Worm (Caenorhabditis elegans) whole organism, young adult: Measurements from ENCODE around the gene nspc-9.
A peak's percentile ranks its signal among the peaks of the same experiment; 100 is the strongest.

ENCODE experiments used
- B0035.1 ChIP-seq: sonication (generic microtip); optimal IDR thresholded peaks from 2 replicates; lab custom pipeline; 2016; ENCODE audit warnings: missing genetic modification characterization, mild to moderate bottlenecking, missing compliant biosample characterization, missing genotype, missing genetic modification reagents
- B0261.1 ChIP-seq: sonication (generic microtip); optimal IDR thresholded peaks from 2 replicates; lab custom pipeline; 2016; ENCODE audit warnings: mild to moderate bottlenecking, missing genetic modification characterization, moderate library complexity, missing compliant biosample characterization
- B0336.3 ChIP-seq: fragments of 200-800 bp; sonication (Bioruptor generic); IDR thresholded peaks from 2 replicates; pipeline ENCODE4 v1.3.6; 2022; ENCODE audit warnings: missing genetic modification characterization, missing compliant biosample characterization
- C06A6.2 ChIP-seq: fragments of 200-800 bp; sonication (Bioruptor generic); conservative IDR thresholded peaks from 2 replicates; pipeline ENCODE4 v1.3.6; 2022; ENCODE audit warnings: missing genetic modification characterization, missing compliant biosample characterization
- C17E4.6 ChIP-seq: fragments of 200-800 bp; sonication (Bioruptor generic); IDR thresholded peaks from 2 replicates; pipeline ENCODE4 v1.3.6; 2022; ENCODE audit warnings: missing genetic modification reagents, missing genetic modification characterization, missing compliant biosample characterization
- D2030.7 ChIP-seq: fragments of 200-800 bp; sonication (Bioruptor generic); IDR thresholded peaks from 2 replicates; pipeline ENCODE4 v1.3.6; 2022; ENCODE audit warnings: missing genetic modification reagents, missing genetic modification characterization, missing compliant biosample characterization
- F10E7.11 ChIP-seq: sonication (generic microtip); optimal IDR thresholded peaks from 2 replicates; lab custom pipeline; 2017; ENCODE audit warnings: mild to moderate bottlenecking, missing genetic modification characterization, moderate library complexity, missing compliant biosample characterization
- F33H1.4 ChIP-seq: fragments of 200-800 bp; sonication (Bioruptor generic); IDR thresholded peaks from 2 replicates; pipeline ENCODE4 v1.3.6; 2022; ENCODE audit warnings: missing genetic modification reagents, missing genetic modification characterization, missing compliant biosample characterization
- F57C9.4 ChIP-seq: sonication (generic microtip); optimal IDR thresholded peaks from 2 replicates; lab custom pipeline; 2017; ENCODE audit warnings: mild to moderate bottlenecking, missing genetic modification characterization, missing compliant biosample characterization
- K12H6.12 ChIP-seq: fragments of 200-800 bp; sonication (Bioruptor generic); optimal IDR thresholded peaks from 2 replicates; lab custom pipeline; 2018; ENCODE audit warnings: mild to moderate bottlenecking, missing genetic modification characterization, missing compliant biosample characterization
- Y53F4B.3 ChIP-seq: fragments of 200-800 bp; sonication (Bioruptor generic); IDR thresholded peaks from 2 replicates; pipeline ENCODE4 v1.3.6; 2022; ENCODE audit warnings: missing genetic modification reagents, missing genetic modification characterization, missing compliant biosample characterization
- Y67H2A.10 ChIP-seq: fragments of 200-800 bp; sonication (Bioruptor generic); conservative IDR thresholded peaks from 2 replicates; pipeline ENCODE4 v1.3.6; 2022; ENCODE audit warnings: missing genetic modification reagents, missing genetic modification characterization, missing compliant biosample characterization
- Y95B8A.8 ChIP-seq: fragments of 200-800 bp; sonication (Bioruptor generic); IDR thresholded peaks from 2 replicates; pipeline ENCODE4 v1.3.6; 2022; ENCODE audit warnings: missing genetic modification reagents, missing genetic modification characterization, missing compliant biosample characterization
- bed-1 ChIP-seq: fragments of 200-800 bp; sonication (Bioruptor generic); IDR thresholded peaks from 2 replicates; pipeline ENCODE4 v1.3.6; 2022; ENCODE audit warnings: missing genetic modification reagents, missing genetic modification characterization, missing compliant biosample characterization
- ccch-3 ChIP-seq: fragments of 200-800 bp; sonication (Bioruptor generic); optimal IDR thresholded peaks from 2 replicates; lab custom pipeline; 2018; ENCODE audit warnings: mild to moderate bottlenecking, missing genetic modification characterization, missing compliant biosample characterization
- cebp-1 ChIP-seq, 2 experiments: fragments of 200-800 bp in 1 of 2; sonication (Bioruptor generic) in 1 of 2; sonication (generic microtip) in 1 of 2; IDR thresholded peaks in 1 of 2; optimal IDR thresholded peaks in 1 of 2; 2 replicates each; pipeline versions ENCODE4 v1.3.6 to Lab custom; 2017 to 2022; ENCODE audit warnings: missing compliant biosample characterization in 2 of 2, missing genetic modification characterization in 2 of 2, mild to moderate bottlenecking in 1 of 2, missing genetic modification reagents in 1 of 2, moderate library complexity in 1 of 2
- ceh-27 ChIP-seq: fragments of 200-800 bp; sonication (Bioruptor generic); optimal IDR thresholded peaks from 2 replicates; lab custom pipeline; 2018; ENCODE audit warnings: mild to moderate bottlenecking, missing genetic modification characterization, moderate library complexity, missing compliant biosample characterization
- ceh-79 ChIP-seq: sonication (generic microtip); optimal IDR thresholded peaks from 2 replicates; lab custom pipeline; 2017; ENCODE audit warnings: mild to moderate bottlenecking, missing genetic modification characterization, missing compliant biosample characterization
- ceh-91 ChIP-seq: fragments of 200-800 bp; sonication (Bioruptor generic); IDR thresholded peaks from 2 replicates; pipeline ENCODE4 v1.3.6; 2022; ENCODE audit warnings: missing genetic modification reagents, missing genetic modification characterization, missing compliant biosample characterization
- dpff-1 ChIP-seq: sonication (generic microtip); optimal IDR thresholded peaks from 2 replicates; lab custom pipeline; 2017; ENCODE audit warnings: mild to moderate bottlenecking, missing genetic modification characterization, missing compliant biosample characterization
- efl-1 ChIP-seq: fragments of 150-350 bp; optimal IDR thresholded peaks from 2 replicates; lab custom pipeline; 2014; ENCODE audit warnings: missing biosample characterization, missing genetic modification reagents, missing genetic modification characterization
- egl-18 ChIP-seq: fragments of 200-800 bp; sonication (Bioruptor generic); IDR thresholded peaks from 2 replicates; pipeline ENCODE4 v1.3.6; 2022; ENCODE audit warnings: missing genetic modification reagents, missing genetic modification characterization, missing compliant biosample characterization
- egl-44 ChIP-seq: fragments of 200-800 bp; sonication (Bioruptor generic); IDR thresholded peaks from 2 replicates; pipeline ENCODE4 v1.3.6; 2022; ENCODE audit warnings: missing genetic modification reagents, missing genetic modification characterization, missing compliant biosample characterization
- ets-4 ChIP-seq: fragments of 200-800 bp; sonication (Bioruptor generic); optimal IDR thresholded peaks from 2 replicates; lab custom pipeline; 2018; ENCODE audit warnings: mild to moderate bottlenecking, missing genetic modification characterization, missing compliant biosample characterization
- fkh-3 ChIP-seq: sonication (generic microtip); optimal IDR thresholded peaks from 2 replicates; lab custom pipeline; 2016; ENCODE audit warnings: mild to moderate bottlenecking, missing genetic modification characterization, missing compliant biosample characterization
- gei-17 ChIP-seq: fragments of 200-800 bp; sonication (Bioruptor generic); optimal IDR thresholded peaks from 2 replicates; lab custom pipeline; 2018; ENCODE audit warnings: mild to moderate bottlenecking, missing genetic modification characterization, missing compliant biosample characterization
- him-1 ChIP-seq: sonication (generic microtip); optimal IDR thresholded peaks from 2 replicates; lab custom pipeline; 2016; ENCODE audit warnings: missing genotype, missing genetic modification reagents, missing genetic modification characterization, missing compliant biosample characterization
- hmg-1.2 ChIP-seq: fragments of 200-800 bp; sonication (Bioruptor generic); IDR thresholded peaks from 2 replicates; pipeline ENCODE4 v1.3.6; 2022; ENCODE audit warnings: missing genetic modification reagents, missing genetic modification characterization, missing compliant biosample characterization
- lag-1 ChIP-seq: fragments of 200-800 bp; sonication (Bioruptor generic); IDR thresholded peaks from 2 replicates; pipeline ENCODE4 v1.3.6; 2022; ENCODE audit warnings: missing genetic modification reagents, missing genetic modification characterization, missing compliant biosample characterization
- lin-26 ChIP-seq: fragments of 200-800 bp; sonication (Bioruptor generic); IDR thresholded peaks from 2 replicates; pipeline ENCODE4 v1.3.6; 2022; ENCODE audit warnings: missing genetic modification reagents, missing genetic modification characterization, missing compliant biosample characterization
- lin-35 ChIP-seq, 3 experiments: fragments of 150-350 bp in 2 of 3; sonication (generic microtip) in 1 of 3; optimal IDR thresholded peaks; 2 replicates each; lab custom pipeline; 2014 to 2018; ENCODE audit warnings: missing biosample characterization in 3 of 3, missing genetic modification characterization in 3 of 3, missing genetic modification reagents in 3 of 3
- lin-54 ChIP-seq: fragments of 200-800 bp; sonication (Bioruptor generic); optimal IDR thresholded peaks from 2 replicates; lab custom pipeline; 2018; ENCODE audit warnings: mild to moderate bottlenecking, missing genetic modification characterization, missing compliant biosample characterization
- madf-8 ChIP-seq: fragments of 200-800 bp; sonication (Bioruptor generic); conservative IDR thresholded peaks from 2 replicates; pipeline ENCODE4 v1.3.6; 2022; ENCODE audit warnings: missing genetic modification reagents, missing genetic modification characterization, missing compliant biosample characterization
- mxl-1 ChIP-seq: sonication (generic microtip); optimal IDR thresholded peaks from 2 replicates; lab custom pipeline; 2016; ENCODE audit warnings: missing genetic modification characterization, missing compliant biosample characterization
- nhr-90 ChIP-seq: sonication (generic microtip); optimal IDR thresholded peaks from 2 replicates; lab custom pipeline; 2016; ENCODE audit warnings: missing genotype, mild to moderate bottlenecking, missing genetic modification characterization, missing compliant biosample characterization
- repo-1 ChIP-seq: sonication (generic microtip); optimal IDR thresholded peaks from 2 replicates; lab custom pipeline; 2017; ENCODE audit warnings: mild to moderate bottlenecking, missing genetic modification characterization, missing compliant biosample characterization
- rpc-1 ChIP-seq, 2 experiments: fragments of 150-350 bp in 1 of 2; sonication (generic microtip) in 1 of 2; optimal IDR thresholded peaks; 2 replicates each; lab custom pipeline; 2014 to 2018; ENCODE audit warnings: missing biosample characterization in 1 of 2, missing genetic modification characterization in 1 of 2, missing genetic modification reagents in 1 of 2, missing genotype in 1 of 2
- sdz-38 ChIP-seq: sonication (generic microtip); optimal IDR thresholded peaks from 2 replicates; lab custom pipeline; 2016; ENCODE audit warnings: missing genotype, missing genetic modification characterization, missing compliant biosample characterization
- snpc-1.1 ChIP-seq: sonication (generic microtip); optimal IDR thresholded peaks from 2 replicates; lab custom pipeline; 2017; ENCODE audit warnings: missing genetic modification characterization, mild to moderate bottlenecking, missing compliant biosample characterization, antibody characterized with exemption, moderate library complexity, missing genotype, missing genetic modification reagents; ENCODE audit not compliant: insufficient read depth
- snpc-1.3 ChIP-seq: sonication (generic microtip); optimal IDR thresholded peaks from 2 replicates; lab custom pipeline; 2017; ENCODE audit warnings: missing genetic modification characterization, mild to moderate bottlenecking, missing compliant biosample characterization, antibody characterized with exemption, moderate library complexity, missing genotype, missing genetic modification reagents; ENCODE audit not compliant: insufficient read depth
- snpc-4 ChIP-seq, 5 experiments: fragments of 150-350 bp in 1 of 5; sonication (generic microtip) in 4 of 5; optimal IDR thresholded peaks; 2 replicates each; lab custom pipeline; 2014 to 2018; ENCODE audit warnings: missing genetic modification characterization in 5 of 5, missing biosample characterization in 3 of 5, antibody characterized with exemption in 2 of 5, mild to moderate bottlenecking in 2 of 5, missing compliant biosample characterization in 2 of 5, missing genotype in 2 of 5, moderate library complexity in 2 of 5, missing genetic modification reagents in 1 of 5
- sptf-2 ChIP-seq: fragments of 200-800 bp; sonication (Bioruptor generic); optimal IDR thresholded peaks from 2 replicates; lab custom pipeline; 2018; ENCODE audit warnings: mild to moderate bottlenecking, missing genetic modification characterization, missing compliant biosample characterization
- ztf-28 ChIP-seq: fragments of 200-800 bp; sonication (Bioruptor generic); IDR thresholded peaks from 2 replicates; pipeline ENCODE4 v1.3.6; 2022; ENCODE audit warnings: missing genetic modification reagents, missing genetic modification characterization, missing compliant biosample characterization
- ztf-3 ChIP-seq: fragments of 200-800 bp; sonication (Bioruptor generic); optimal IDR thresholded peaks from 2 replicates; lab custom pipeline; 2018; ENCODE audit warnings: mild to moderate bottlenecking, missing genetic modification characterization, missing compliant biosample characterization

The nspc-9 gene

DNA sequence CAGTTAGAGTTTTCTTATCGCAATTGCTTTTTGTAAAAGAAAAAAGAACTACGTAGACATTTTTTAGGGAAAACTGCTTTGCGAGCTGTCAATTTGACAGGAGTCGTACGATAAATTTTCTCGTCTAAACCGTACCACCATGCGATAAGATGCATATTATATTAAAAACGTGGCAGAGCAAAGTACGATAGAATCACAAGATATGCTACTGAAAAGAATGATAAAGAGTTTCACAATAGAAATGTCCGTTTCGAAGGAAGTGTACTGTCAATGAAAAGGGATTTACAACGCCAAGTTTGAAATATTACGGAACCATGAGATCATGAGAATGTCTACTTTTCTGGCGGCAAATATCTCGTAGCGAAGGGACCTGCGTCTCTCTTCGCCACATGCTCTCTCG lies 21.6 kb upstream of the nspc-9 start, which contains the start of gene F19H6.5:
TSS of gene F19H6.5 (minus strand) at position 101 of the 400 bp plus-strand sequence.
- TF ChIP-seq sdz-38 (tag; lab: Kevin White, UChicago) (no peak), cebp-1 (GFP tag; IDR thresholded peaks at IDR 0.05; lab: Robert Waterston, UW) (no peak), cebp-1 (tag; optimal IDR thresholded peaks at IDR 0.05; lab: Kevin White, UChicago) (no peak), egl-18 (GFP tag; lab: Robert Waterston, UW) (no peak), rpc-1 (optimal IDR thresholded peaks at IDR 0.05; lab: Kevin White, UChicago) (no peak), rpc-1 (tag; optimal IDR thresholded peaks at IDR 0.05; lab: Kevin White, UChicago) (no peak), hmg-1.2 (GFP tag; lab: Robert Waterston, UW) (peak; percentile 27; the same call in 1 of the 2 replicates)

DNA sequence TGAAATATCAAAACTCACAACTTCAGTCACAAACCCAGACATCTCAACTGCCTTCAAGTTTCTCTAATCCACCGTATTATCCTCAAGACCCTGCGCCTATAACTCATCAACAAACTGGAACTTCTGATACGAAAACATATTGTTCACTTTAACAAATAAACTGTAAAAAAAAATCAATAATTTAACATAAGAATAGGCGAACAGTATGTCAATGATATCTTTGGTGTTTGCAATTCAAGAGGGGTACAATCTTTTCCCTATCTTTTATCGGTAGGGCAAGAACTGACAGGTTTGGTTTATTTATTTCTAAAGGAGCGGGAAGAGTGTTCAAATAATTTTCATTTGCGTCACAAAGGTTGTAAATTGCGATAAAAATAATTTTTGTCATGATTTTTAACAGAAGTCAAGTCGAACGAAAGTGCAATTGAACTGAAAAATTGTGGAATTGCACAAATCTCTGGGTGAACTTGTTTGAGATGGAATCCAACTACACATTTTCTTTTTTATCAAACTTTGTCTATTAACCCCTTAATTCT lies 19.8 kb upstream of the nspc-9 start:
- TF ChIP-seq B0035.1 (tag; lab: Kevin White, UChicago) (peak; percentile 95), snpc-1.3 (tag; lab: Kevin White, UChicago) (no peak), lag-1 (GFP tag; lab: Robert Waterston, UW) (peak; percentile 84; the same call in 1 of the 2 replicates), lin-35 (GFP tag; optimal IDR thresholded peaks at IDR 0.05; lab: Kevin White, UChicago) (peak in 2 of 3 experiments; percentile 86 to 98), C17E4.6 (peak; percentile 77), K12H6.12 (tag; lab: Kevin White, UChicago) (peak; percentile 96), Y67H2A.10 (GFP tag; lab: Robert Waterston, UW) (no peak), Y95B8A.8 (no peak), F10E7.11 (tag; lab: Kevin White, UChicago) (peak; percentile 91), D2030.7 (no peak), lin-54 (GFP tag; lab: Kevin White, UChicago) (peak; percentile 88), sptf-2 (GFP tag; lab: Kevin White, UChicago) (peak; percentile 38), F33H1.4 (no peak), madf-8 (GFP tag; lab: Robert Waterston, UW) (no peak), Y53F4B.3 (GFP tag; lab: Robert Waterston, UW) (no peak), ceh-91 (GFP tag; lab: Robert Waterston, UW) (no peak), him-1 (tag; lab: Kevin White, UChicago) (no peak), egl-44 (GFP tag; lab: Robert Waterston, UW) (peak; percentile 87), B0261.1 (tag; lab: Kevin White, UChicago) (peak; percentile 62), ceh-79 (tag; lab: Kevin White, UChicago) (peak; percentile 86), efl-1 (no peak), fkh-3 (tag; lab: Kevin White, UChicago) (no peak), dpff-1 (tag; lab: Kevin White, UChicago) (peak; percentile 86), F57C9.4 (tag; lab: Kevin White, UChicago) (peak; percentile 71), C06A6.2 (GFP tag; lab: Robert Waterston, UW) (peak; percentile 95), ztf-3 (GFP tag; lab: Kevin White, UChicago) (peak; percentile 88), repo-1 (peak; percentile 99), egl-18 (GFP tag; lab: Robert Waterston, UW) (peak; percentile 88; the same call in 1 of the 2 replicates), B0336.3 (GFP tag; lab: Robert Waterston, UW) (peak; percentile 99), ceh-27 (peak; percentile 98), lin-26 (GFP tag; lab: Robert Waterston, UW) (peak; percentile 73), nhr-90 (tag; lab: Kevin White, UChicago) (peak; percentile 91), ztf-28 (GFP tag; lab: Robert Waterston, UW) (no peak), snpc-4 (GFP tag; optimal IDR thresholded peaks at IDR 0.05; lab: Kevin White, UChicago) (peak; percentile 51), snpc-4 (tag; optimal IDR thresholded peaks at IDR 0.05; lab: Kevin White, UChicago) (peak; percentile 71 to 86 (median 82)), gei-17 (GFP tag; lab: Kevin White, UChicago) (peak; percentile 97), hmg-1.2 (GFP tag; lab: Robert Waterston, UW) (peak; percentile 81), ccch-3 (GFP tag; lab: Kevin White, UChicago) (peak; percentile 86), ets-4 (GFP tag; lab: Kevin White, UChicago) (peak; percentile 89), snpc-1.1 (tag; lab: Kevin White, UChicago) (peak; percentile 53), bed-1 (GFP tag; lab: Robert Waterston, UW) (no peak), mxl-1 (tag; lab: Kevin White, UChicago) (no peak)
